Worm (Caenorhabditis elegans): Measurements from ENCODE around the gene Y41D4A.7.
A peak's percentile ranks its signal among the peaks of the same experiment; 100 is the strongest.

Gene Y41D4A.7

ce11 chrIV:1768288-1768687 lies 6.9 kb upstream of the Y41D4A.7 start, which contains the start of gene col-108:
Gene col-108, plus strand, starts transcription at chrIV:1768588.
- TF ChIP-seq nhr-10 (tag; optimal IDR thresholded peaks at IDR 0.05) = no peak
- TF ChIP-seq zag-1 (tag; optimal IDR thresholded peaks at IDR 0.05) = no peak
- TF ChIP-seq mdl-1 (tag; optimal IDR thresholded peaks at IDR 0.05) = no peak
- no peak for TF ChIP-seq ceh-44 (GFP tag; IDR thresholded peaks at IDR 0.05)
- TF ChIP-seq Y105C5A.15 (GFP tag; IDR thresholded peaks at IDR 0.05) = no peak
- TF ChIP-seq dmd-6 (GFP tag; IDR thresholded peaks at IDR 0.05) = no peak
- no peak for TF ChIP-seq mep-1 (tag; optimal IDR thresholded peaks at IDR 0.05)
- no peak for TF ChIP-seq F10B5.3 (tag; optimal IDR thresholded peaks at IDR 0.05)
- no peak for TF ChIP-seq daf-19 (GFP tag; conservative IDR thresholded peaks at IDR 0.05)
- no peak for TF ChIP-seq madf-5 (GFP tag; IDR thresholded peaks at IDR 0.05)
- no peak for TF ChIP-seq ama-1 (optimal IDR thresholded peaks at IDR 0.05)
- no peak for TF ChIP-seq fkh-10 (GFP tag; optimal IDR thresholded peaks at IDR 0.05)
- TF ChIP-seq nhr-237 (tag; optimal IDR thresholded peaks at IDR 0.05) = no peak
- TF ChIP-seq mdt-29 (GFP tag; IDR thresholded peaks at IDR 0.05) = no peak
- no peak for TF ChIP-seq ceh-62 (tag; optimal IDR thresholded peaks at IDR 0.05)
- TF ChIP-seq ceh-20 (GFP tag; IDR thresholded peaks at IDR 0.05) = no peak

ce11 chrIV:1765954-1766353 lies 4.6 kb upstream of the Y41D4A.7 start:
- no peak for TF ChIP-seq ZK546.5 (tag; optimal IDR thresholded peaks at IDR 0.05)
- TF ChIP-seq ceh-20 (GFP tag; IDR thresholded peaks at IDR 0.05) = no peak
- peak in 1 of 2 experiments; percentile 27 for TF ChIP-seq mdl-1 (tag; optimal IDR thresholded peaks at IDR 0.05)
- TF ChIP-seq gei-8 (GFP tag; optimal IDR thresholded peaks at IDR 0.05) = no peak
- TF ChIP-seq duxl-1 (tag; optimal IDR thresholded peaks at IDR 0.05; ENCODE audit: poor library complexity) = no peak
- TF ChIP-seq ceh-82 (tag; optimal IDR thresholded peaks at IDR 0.05) = no peak
- TF ChIP-seq zip-11 (GFP tag; IDR thresholded peaks at IDR 0.05) = no peak
- TF ChIP-seq ceh-28 (tag; optimal IDR thresholded peaks at IDR 0.05) = no peak
- TF ChIP-seq hif-1 (tag; optimal IDR thresholded peaks at IDR 0.05) = peak in 1 of 2 experiments; percentile 38
- 0 out of 2 replicates have a peak, but pooled peaks have one; percentile 17 for TF ChIP-seq dmd-6 (GFP tag; IDR thresholded peaks at IDR 0.05)
- no peak for TF ChIP-seq snpc-1.2 (GFP tag; IDR thresholded peaks at IDR 0.05)
- no peak for TF ChIP-seq dpl-1 (GFP tag; optimal IDR thresholded peaks at IDR 0.05)
- peak in 1 of 2 experiments; percentile 58 for TF ChIP-seq lsy-2 (tag; optimal IDR thresholded peaks at IDR 0.05)
- TF ChIP-seq spr-1 (tag; optimal IDR thresholded peaks at IDR 0.05) = no peak
- no peak for TF ChIP-seq attf-4 (tag; optimal IDR thresholded peaks at IDR 0.05)
- no peak for TF ChIP-seq spr-3 (GFP tag; optimal IDR thresholded peaks at IDR 0.05)
- peak; percentile 76 for TF ChIP-seq ctbp-1 (GFP tag; IDR thresholded peaks at IDR 0.05)
- no peak for TF ChIP-seq zip-2 (tag; optimal IDR thresholded peaks at IDR 0.05)
- TF ChIP-seq daf-12 (tag; optimal IDR thresholded peaks at IDR 0.05) = no peak
- peak; percentile 8 for TF ChIP-seq mep-1 (tag; optimal IDR thresholded peaks at IDR 0.05)
- peak; percentile 53 for TF ChIP-seq fkh-10 (GFP tag; optimal IDR thresholded peaks at IDR 0.05)
- TF ChIP-seq ces-1 (GFP tag; optimal IDR thresholded peaks at IDR 0.05) = peak; percentile 93
- TF ChIP-seq lin-1 (GFP tag; IDR thresholded peaks at IDR 0.05) = no peak
- TF ChIP-seq rbr-2 (tag; optimal IDR thresholded peaks at IDR 0.05) = peak; percentile 10
- no peak for TF ChIP-seq F44E2.7 (GFP tag; IDR thresholded peaks at IDR 0.05)
- no peak for TF ChIP-seq mxl-2 (GFP tag; conservative IDR thresholded peaks at IDR 0.05)
- TF ChIP-seq aha-1 (tag) = peak; percentile 89

- no peak for TF ChIP-seq dmd-9 (GFP tag; IDR thresholded peaks at IDR 0.05)
- no peak for TF ChIP-seq lsy-2 (tag; optimal IDR thresholded peaks at IDR 0.05)
- TF ChIP-seq sdz-12 (GFP tag; optimal IDR thresholded peaks at IDR 0.05) = no peak
- TF ChIP-seq hlh-30 (tag; optimal IDR thresholded peaks at IDR 0.05; ENCODE audit: insufficient read depth) = no peak
- no peak for TF ChIP-seq ztf-7 (tag; optimal IDR thresholded peaks at IDR 0.05)
- TF ChIP-seq ceh-20 (GFP tag; IDR thresholded peaks at IDR 0.05) = no peak
- TF ChIP-seq mdt-29 (GFP tag; IDR thresholded peaks at IDR 0.05) = no peak
- no peak for TF ChIP-seq dve-1 (tag; optimal IDR thresholded peaks at IDR 0.05; ENCODE audit: insufficient read depth)
- TF ChIP-seq hif-1 (tag; optimal IDR thresholded peaks at IDR 0.05) = no peak
- TF ChIP-seq nhr-25 (tag; optimal IDR thresholded peaks at IDR 0.05; ENCODE audit: borderline replicate concordance, insufficient read depth) = no peak
- no peak for TF ChIP-seq dmd-6 (GFP tag; IDR thresholded peaks at IDR 0.05)
- no peak for TF ChIP-seq duxl-1 (tag; optimal IDR thresholded peaks at IDR 0.05; ENCODE audit: poor library complexity)
- no peak for TF ChIP-seq mes-2 (tag; optimal IDR thresholded peaks at IDR 0.05; ENCODE audit: poor library complexity, severe bottlenecking)
- TF ChIP-seq T20F7.1 (GFP tag; optimal IDR thresholded peaks at IDR 0.05) = no peak
- no peak for TF ChIP-seq nhr-48 (tag; optimal IDR thresholded peaks at IDR 0.05)
- no peak for TF ChIP-seq ces-1 (GFP tag; optimal IDR thresholded peaks at IDR 0.05)
- TF ChIP-seq ama-1 (optimal IDR thresholded peaks at IDR 0.05) = no peak
- TF ChIP-seq fos-1 (tag; optimal IDR thresholded peaks at IDR 0.05) = no peak
These were observed 2.1 kb upstream of the Y41D4A.7 start for ce11 chrIV:1763452-1763851.
